Worm (Caenorhabditis elegans): ENCODE data around the gene C14C10.2.

The C14C10.2 gene

DNA sequence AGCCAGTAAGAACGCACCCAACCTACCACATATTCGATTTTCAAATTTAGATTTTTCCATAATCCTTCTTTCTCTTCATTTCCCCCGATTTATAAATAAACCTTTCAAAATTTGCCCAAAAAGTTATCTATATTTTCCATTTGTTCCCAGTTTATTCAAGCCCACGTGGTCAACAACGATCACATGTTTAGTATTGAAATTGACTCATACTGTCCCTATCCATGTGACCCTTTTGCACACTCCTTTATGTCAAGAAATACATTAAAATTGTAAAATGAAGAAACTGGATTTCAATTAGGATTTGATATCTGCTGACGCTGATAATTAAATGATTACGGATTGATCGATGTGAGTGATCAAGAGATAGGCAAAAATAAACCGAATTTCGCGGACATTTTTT, 42.9 kb upstream of the C14C10.2 start (continued):
- TF ChIP-seq dpl-1 (GFP tag; optimal IDR thresholded peaks at IDR 0.05) = peak; percentile 31 to 51 (median 49)
- TF ChIP-seq nhr-19 (GFP tag; conservative IDR thresholded peaks at IDR 0.05) = peak; percentile 79
- TF ChIP-seq isw-1 (GFP tag; IDR thresholded peaks at IDR 0.05) = no peak
- peak; percentile 59 for TF ChIP-seq C16A3.4 (tag; optimal IDR thresholded peaks at IDR 0.05)
- TF ChIP-seq nhr-85 (tag) = peak; percentile 98
- TF ChIP-seq grh-1 (GFP tag; IDR thresholded peaks at IDR 0.05) = peak; percentile 87
- no peak for TF ChIP-seq sox-4 (tag; optimal IDR thresholded peaks at IDR 0.05)
- TF ChIP-seq nhr-11 (tag; optimal IDR thresholded peaks at IDR 0.05) = no peak
- peak; percentile 7 to 84 for TF ChIP-seq lin-35 (GFP tag; optimal IDR thresholded peaks at IDR 0.05)
- no peak for TF ChIP-seq snu-23 (GFP tag; optimal IDR thresholded peaks at IDR 0.05)
- no peak for TF ChIP-seq ceh-88 (GFP tag; IDR thresholded peaks at IDR 0.05)
- TF ChIP-seq fkh-4 (tag; optimal IDR thresholded peaks at IDR 0.05; ENCODE audit: borderline replicate concordance) = no peak
- TF ChIP-seq mdl-1 (tag; optimal IDR thresholded peaks at IDR 0.05) = peak in 1 of 2 experiments; percentile 91
- TF ChIP-seq zag-1 (tag; optimal IDR thresholded peaks at IDR 0.05) = no peak
- no peak for TF ChIP-seq ceh-90 (tag; optimal IDR thresholded peaks at IDR 0.05)
- TF ChIP-seq aha-1 (tag; optimal IDR thresholded peaks at IDR 0.05) = no peak
- no peak for TF ChIP-seq unc-62 (GFP tag; optimal IDR thresholded peaks at IDR 0.05)
- TF ChIP-seq rnt-1 (tag; optimal IDR thresholded peaks at IDR 0.05) = no peak
- no peak for TF ChIP-seq fkh-8 (tag; optimal IDR thresholded peaks at IDR 0.05)
- TF ChIP-seq nhr-76 (tag; optimal IDR thresholded peaks at IDR 0.05) = no peak
- peak; percentile 66 for TF ChIP-seq elt-2 (tag; optimal IDR thresholded peaks at IDR 0.05)
- peak; percentile 91 for TF ChIP-seq nhr-90 (tag; optimal IDR thresholded peaks at IDR 0.05; ENCODE audit: poor library complexity)
- no peak for TF ChIP-seq unc-98 (GFP tag; IDR thresholded peaks at IDR 0.05)
- peak; percentile 66 to 69 for TF ChIP-seq lsy-2 (tag; optimal IDR thresholded peaks at IDR 0.05)
- peak; percentile 70 for TF ChIP-seq lir-3 (tag; optimal IDR thresholded peaks at IDR 0.05; ENCODE audit: poor library complexity)
- TF ChIP-seq nhr-77 (tag; optimal IDR thresholded peaks at IDR 0.05) = no peak
- TF ChIP-seq ceh-82 (tag; optimal IDR thresholded peaks at IDR 0.05) = no peak
- TF ChIP-seq pax-3 (tag; optimal IDR thresholded peaks at IDR 0.05) = peak; percentile 52
- no peak for TF ChIP-seq F16B12.6 (tag; optimal IDR thresholded peaks at IDR 0.05)
- no peak for TF ChIP-seq efl-3 (GFP tag; optimal IDR thresholded peaks at IDR 0.05)
- TF ChIP-seq lin-15B (tag; optimal IDR thresholded peaks at IDR 0.05) = no peak

ce11 chrV:12634746-12635145, 42.5 kb upstream of the C14C10.2 start:
- no peak for TF ChIP-seq tlp-1 (tag; optimal IDR thresholded peaks at IDR 0.05)
- peak; percentile 20 for TF ChIP-seq rnt-1 (tag; optimal IDR thresholded peaks at IDR 0.05)
- TF ChIP-seq nhr-19 (GFP tag; conservative IDR thresholded peaks at IDR 0.05) = peak; percentile 49
- TF ChIP-seq efl-1 (optimal IDR thresholded peaks at IDR 0.05) = no peak
- peak in 1 of 2 experiments; percentile 80 for TF ChIP-seq efl-1 (GFP tag; optimal IDR thresholded peaks at IDR 0.05 in 1 of 2)
- TF ChIP-seq tbx-2 (tag; optimal IDR thresholded peaks at IDR 0.05) = no peak
- TF ChIP-seq nhr-77 (tag; optimal IDR thresholded peaks at IDR 0.05) = no peak
- no peak for TF ChIP-seq lin-39 (tag; optimal IDR thresholded peaks at IDR 0.05)

DNA sequence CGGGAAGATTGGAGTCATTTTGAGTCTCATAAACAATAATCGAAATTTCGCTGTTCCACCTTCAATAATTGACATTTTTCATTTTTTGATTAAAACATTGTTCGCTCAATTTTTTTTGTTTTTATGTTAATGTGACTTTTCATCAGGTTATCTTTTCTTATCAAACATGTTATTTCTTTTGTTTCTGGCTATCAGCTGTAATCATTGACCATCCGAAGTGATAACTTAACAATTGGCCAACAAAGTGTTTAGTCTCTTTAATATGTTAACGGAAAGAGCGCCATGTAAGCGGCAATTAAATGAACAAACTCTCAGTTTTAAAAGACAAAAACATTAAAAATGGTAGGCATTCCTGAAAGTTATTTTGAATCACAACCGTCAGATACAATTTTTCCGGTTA, 41.8 kb upstream of the C14C10.2 start:
- TF ChIP-seq lin-35 (GFP tag; optimal IDR thresholded peaks at IDR 0.05) (peak in 1 of 2 experiments; percentile 22), elt-2 (tag; optimal IDR thresholded peaks at IDR 0.05) (peak; percentile 85), pqm-1 (tag; optimal IDR thresholded peaks at IDR 0.05) (no peak)

DNA sequence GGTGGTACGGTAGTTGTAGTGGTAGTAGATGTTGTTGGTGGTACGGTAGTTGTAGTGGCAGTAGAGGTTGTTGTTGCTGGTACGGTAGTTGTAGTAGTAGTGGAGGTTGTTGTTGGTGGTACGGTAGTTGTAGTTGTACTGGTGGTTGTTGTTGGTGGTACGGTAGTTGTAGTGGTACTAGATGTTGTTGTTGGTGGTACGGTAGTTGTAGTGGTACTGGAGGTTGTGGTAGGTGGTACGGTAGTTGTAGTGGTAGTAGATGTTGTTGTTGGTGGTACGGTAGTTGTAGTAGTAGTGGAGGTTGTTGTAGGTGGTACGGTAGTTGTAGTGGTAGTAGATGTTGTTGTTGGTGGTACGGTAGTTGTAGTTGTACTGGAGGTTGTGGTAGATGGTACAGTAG, 40.8 kb upstream of the C14C10.2 start:
- TF ChIP-seq nhr-71 (tag; optimal IDR thresholded peaks at IDR 0.05) (no peak), nhr-12 (tag; optimal IDR thresholded peaks at IDR 0.05) (no peak), nhr-20 (tag; optimal IDR thresholded peaks at IDR 0.05) (no peak), aly-2 (tag; optimal IDR thresholded peaks at IDR 0.05) (no peak), lin-13 (GFP tag; optimal IDR thresholded peaks at IDR 0.05) (no peak), mab-9 (GFP tag; IDR thresholded peaks at IDR 0.05) (no peak), fkh-4 (tag; optimal IDR thresholded peaks at IDR 0.05; ENCODE audit: borderline replicate concordance) (no peak), unc-30 (tag; optimal IDR thresholded peaks at IDR 0.05) (no peak), ceh-82 (tag; optimal IDR thresholded peaks at IDR 0.05) (no peak), lir-3 (tag; optimal IDR thresholded peaks at IDR 0.05; ENCODE audit: poor library complexity) (no peak), egl-13 (tag; optimal IDR thresholded peaks at IDR 0.05) (no peak), lsy-2 (tag; optimal IDR thresholded peaks at IDR 0.05) (no peak), blmp-1 (tag; optimal IDR thresholded peaks at IDR 0.05) (no peak), nhr-237 (tag; optimal IDR thresholded peaks at IDR 0.05) (no peak), elt-2 (tag; optimal IDR thresholded peaks at IDR 0.05) (no peak)

Data from whole organism, L1 larva.